Worm (Caenorhabditis elegans) whole organism, L1 larva: ENCODE measurements around the gene F23A7.4.

Experiments used
- C04F5.9 ChIP-seq: sonication (generic microtip); optimal IDR thresholded peaks from 2 replicates; lab custom pipeline; 2016; ENCODE audit warnings: missing genetic modification characterization, missing compliant biosample characterization
- Y116A8C.19 ChIP-seq: sonication (generic microtip); optimal IDR thresholded peaks from 2 replicates; lab custom pipeline; 2016; ENCODE audit warnings: missing compliant biosample characterization, missing genetic modification characterization, borderline replicate concordance
- aha-1 ChIP-seq: fragments of 150-350 bp; optimal IDR thresholded peaks from 2 replicates; lab custom pipeline; 2014; ENCODE audit warnings: missing biosample characterization, missing genetic modification characterization
- alr-1 ChIP-seq: fragments of 200-800 bp; sonication (Bioruptor generic); optimal IDR thresholded peaks from 2 replicates; lab custom pipeline; 2018; ENCODE audit warnings: borderline replicate concordance, mild to moderate bottlenecking, missing genetic modification characterization, missing compliant biosample characterization
- aly-2 ChIP-seq: fragments of 150-350 bp; optimal IDR thresholded peaks from 2 replicates; lab custom pipeline; 2014; ENCODE audit warnings: missing biosample characterization, missing genetic modification characterization
- ama-1 ChIP-seq: fragments of 150-350 bp; optimal IDR thresholded peaks from 2 replicates; lab custom pipeline; 2014
- ceh-63 ChIP-seq: fragments of 200-800 bp; sonication (Bioruptor generic); optimal IDR thresholded peaks from 2 replicates; lab custom pipeline; 2018; ENCODE audit warnings: mild to moderate bottlenecking, missing genetic modification characterization, missing compliant biosample characterization
- ceh-82 ChIP-seq, 3 experiments: fragments of 150-350 bp in 1 of 3; sonication (generic microtip) in 2 of 3; optimal IDR thresholded peaks; 2 replicates each; lab custom pipeline; 2014 to 2017; ENCODE audit warnings: missing biosample characterization in 3 of 3, missing genetic modification characterization in 3 of 3
- ceh-88 ChIP-seq: fragments of 200-800 bp; sonication (Bioruptor generic); IDR thresholded peaks from 2 replicates; pipeline ENCODE4 v1.3.6; 2022; ENCODE audit warnings: missing genetic modification characterization, missing compliant biosample characterization
- ceh-90 ChIP-seq: sonication (generic microtip); optimal IDR thresholded peaks from 2 replicates; lab custom pipeline; 2016; ENCODE audit warnings: missing genetic modification characterization, missing compliant biosample characterization
- ces-1 ChIP-seq: fragments of 150-350 bp; optimal IDR thresholded peaks from 2 replicates; lab custom pipeline; 2014; ENCODE audit warnings: missing biosample characterization, missing genetic modification reagents, missing genetic modification characterization
- egl-27 ChIP-seq, 2 experiments: fragments of 150-350 bp in 1 of 2; sonication (generic microtip); optimal IDR thresholded peaks; 3 replicates each; lab custom pipeline; 2017 to 2018; ENCODE audit warnings: missing biosample characterization in 2 of 2, missing genetic modification characterization in 2 of 2, missing genetic modification reagents in 2 of 2
- elt-3 ChIP-seq, 6 experiments: fragments of 150-350 bp in 1 of 6; sonication (generic microtip); optimal IDR thresholded peaks; 2 replicates each; lab custom pipeline; 2017 to 2018; ENCODE audit warnings: missing biosample characterization in 6 of 6, missing genetic modification characterization in 6 of 6, inconsistent platforms in 1 of 6
- ets-5 ChIP-seq: fragments of 200-800 bp; sonication (Bioruptor generic); IDR thresholded peaks from 2 replicates; pipeline ENCODE4 v1.3.6; 2022; ENCODE audit warnings: missing genetic modification characterization, missing compliant biosample characterization
- fkh-10 ChIP-seq: sonication (generic microtip); optimal IDR thresholded peaks from 2 replicates; lab custom pipeline; 2017; ENCODE audit warnings: missing biosample characterization, missing genetic modification reagents, missing genetic modification characterization
- fkh-4 ChIP-seq: sonication (generic microtip); optimal IDR thresholded peaks from 2 replicates; lab custom pipeline; 2016; ENCODE audit warnings: missing compliant biosample characterization, missing genetic modification characterization, borderline replicate concordance
- fkh-8 ChIP-seq: sonication (generic microtip); optimal IDR thresholded peaks from 2 replicates; lab custom pipeline; 2016; ENCODE audit warnings: mild to moderate bottlenecking, missing genetic modification characterization, missing compliant biosample characterization
- fos-1 ChIP-seq: fragments of 150-350 bp; optimal IDR thresholded peaks from 2 replicates; lab custom pipeline; 2014; ENCODE audit warnings: missing biosample characterization, missing genetic modification characterization
- hlh-17 ChIP-seq: fragments of 200-800 bp; sonication (Bioruptor generic); optimal IDR thresholded peaks from 2 replicates; lab custom pipeline; 2018; ENCODE audit warnings: missing genetic modification characterization, mild to moderate bottlenecking, missing compliant biosample characterization, moderate library complexity, borderline replicate concordance
- hlh-4 ChIP-seq: sonication (generic microtip); optimal IDR thresholded peaks from 2 replicates; lab custom pipeline; 2016; ENCODE audit warnings: mild to moderate bottlenecking, missing genetic modification characterization, missing compliant biosample characterization
- hpl-2 ChIP-seq: fragments of 150-350 bp; optimal IDR thresholded peaks from 2 replicates; lab custom pipeline; 2014; ENCODE audit warnings: missing biosample characterization, missing genetic modification reagents, missing genetic modification characterization
- irx-1 ChIP-seq: sonication (generic microtip); optimal IDR thresholded peaks from 2 replicates; lab custom pipeline; 2016; ENCODE audit warnings: missing genetic modification characterization, missing compliant biosample characterization
- isw-1 ChIP-seq: fragments of 200-800 bp; sonication (Bioruptor generic); IDR thresholded peaks from 2 replicates; pipeline ENCODE4 v1.3.6; 2022; ENCODE audit warnings: missing genetic modification characterization, missing compliant biosample characterization
- lin-14 ChIP-seq: fragments of 200-800 bp; sonication (Bioruptor generic); optimal IDR thresholded peaks from 2 replicates; lab custom pipeline; 2018; ENCODE audit warnings: mild to moderate bottlenecking, missing genetic modification characterization, moderate library complexity, missing compliant biosample characterization
- lin-15B ChIP-seq: fragments of 150-350 bp; sonication (generic microtip); optimal IDR thresholded peaks from 3 replicates; lab custom pipeline; 2014; ENCODE audit warnings: missing biosample characterization, missing genetic modification characterization
- lin-35 ChIP-seq, 2 experiments: fragments of 150-350 bp; optimal IDR thresholded peaks; 2 replicates each; lab custom pipeline; 2014; ENCODE audit warnings: missing biosample characterization in 2 of 2, missing genetic modification characterization in 2 of 2, missing genetic modification reagents in 2 of 2
- mab-9 ChIP-seq: fragments of 200-800 bp; sonication (Bioruptor generic); IDR thresholded peaks from 2 replicates; pipeline ENCODE4 v1.3.6; 2022; ENCODE audit warnings: missing genetic modification reagents, missing genetic modification characterization, missing compliant biosample characterization
- mdl-1 ChIP-seq, 2 experiments: fragments of 150-350 bp; optimal IDR thresholded peaks; 2 replicates each; lab custom pipeline; 2014 to 2017; ENCODE audit warnings: missing biosample characterization in 2 of 2, missing genetic modification characterization in 2 of 2, inconsistent platforms in 1 of 2
- mef-2 ChIP-seq: fragments of 150-350 bp; optimal IDR thresholded peaks from 2 replicates; lab custom pipeline; 2014; ENCODE audit warnings: missing biosample characterization, missing genetic modification characterization
- mep-1 ChIP-seq: fragments of 150-350 bp; optimal IDR thresholded peaks from 2 replicates; lab custom pipeline; 2014; ENCODE audit warnings: missing biosample characterization, missing genetic modification characterization
- nhr-11 ChIP-seq: fragments of 150-350 bp; optimal IDR thresholded peaks from 2 replicates; lab custom pipeline; 2014; ENCODE audit warnings: missing biosample characterization, missing genetic modification characterization
- nhr-20 ChIP-seq: sonication (generic microtip); optimal IDR thresholded peaks from 2 replicates; lab custom pipeline; 2016; ENCODE audit warnings: mild to moderate bottlenecking, missing genetic modification characterization, missing compliant biosample characterization
- nhr-47 ChIP-seq: sonication (generic microtip); optimal IDR thresholded peaks from 2 replicates; lab custom pipeline; 2016; ENCODE audit warnings: mild to moderate bottlenecking, missing genetic modification characterization, moderate library complexity, missing compliant biosample characterization
- nhr-71 ChIP-seq: sonication (generic microtip); optimal IDR thresholded peaks from 2 replicates; lab custom pipeline; 2016; ENCODE audit warnings: mild to moderate bottlenecking, missing genetic modification characterization, moderate library complexity, missing compliant biosample characterization
- nhr-76 ChIP-seq: sonication (generic microtip); optimal IDR thresholded peaks from 2 replicates; lab custom pipeline; 2017; ENCODE audit warnings: missing biosample characterization, missing genetic modification characterization
- pqm-1 ChIP-seq: sonication (generic microtip); optimal IDR thresholded peaks from 3 replicates; lab custom pipeline; 2017; ENCODE audit warnings: missing biosample characterization, missing genetic modification characterization
- skn-1 ChIP-seq: fragments of 150-350 bp; optimal IDR thresholded peaks from 2 replicates; lab custom pipeline; 2014; ENCODE audit warnings: missing biosample characterization, missing genetic modification characterization
- snpc-4 ChIP-seq: fragments of 150-350 bp; optimal IDR thresholded peaks from 2 replicates; lab custom pipeline; 2014; ENCODE audit warnings: missing biosample characterization, missing genetic modification characterization
- sptf-1 ChIP-seq: fragments of 150-350 bp; optimal IDR thresholded peaks from 2 replicates; lab custom pipeline; 2014; ENCODE audit warnings: missing biosample characterization, missing genetic modification characterization
- tbx-2 ChIP-seq: sonication (generic microtip); optimal IDR thresholded peaks from 2 replicates; lab custom pipeline; 2016; ENCODE audit warnings: missing genetic modification characterization, missing compliant biosample characterization
- tlp-1 ChIP-seq: fragments of 150-350 bp; optimal IDR thresholded peaks from 2 replicates; lab custom pipeline; 2014; ENCODE audit warnings: missing biosample characterization, missing genetic modification characterization
- unc-30 ChIP-seq: sonication (generic microtip); optimal IDR thresholded peaks from 2 replicates; lab custom pipeline; 2017; ENCODE audit warnings: missing biosample characterization, missing genetic modification characterization
- unc-62 ChIP-seq: fragments of 150-350 bp; optimal IDR thresholded peaks from 2 replicates; lab custom pipeline; 2014; ENCODE audit warnings: missing biosample characterization, missing genetic modification reagents, missing genetic modification characterization
- unc-86 ChIP-seq: sonication (generic microtip); optimal IDR thresholded peaks from 2 replicates; lab custom pipeline; 2016; ENCODE audit warnings: missing genetic modification characterization, missing compliant biosample characterization
- unc-98 ChIP-seq: fragments of 200-800 bp; sonication (Bioruptor generic); IDR thresholded peaks from 2 replicates; pipeline ENCODE4 v1.3.6; 2022; ENCODE audit warnings: missing genetic modification characterization, missing compliant biosample characterization
- vab-15 ChIP-seq: sonication (generic microtip); optimal IDR thresholded peaks from 2 replicates; lab custom pipeline; 2017; ENCODE audit warnings: missing genotype, mild to moderate bottlenecking, missing genetic modification characterization, missing compliant biosample characterization
- xbp-1 ChIP-seq: sonication (generic microtip); optimal IDR thresholded peaks from 2 replicates; lab custom pipeline; 2016; ENCODE audit warnings: missing genetic modification characterization, missing compliant biosample characterization
- zip-4 ChIP-seq: fragments of 200-800 bp; sonication (Bioruptor generic); optimal IDR thresholded peaks from 2 replicates; lab custom pipeline; 2018; ENCODE audit warnings: mild to moderate bottlenecking, missing genetic modification characterization, moderate library complexity, missing compliant biosample characterization
- ztf-11 ChIP-seq, 2 experiments: sonication (generic microtip); optimal IDR thresholded peaks; 2 replicates each; lab custom pipeline; 2016 to 2017; ENCODE audit warnings: missing genetic modification characterization in 2 of 2, missing biosample characterization in 1 of 2, missing compliant biosample characterization in 1 of 2
- ztf-4 ChIP-seq: fragments of 150-350 bp; optimal IDR thresholded peaks from 2 replicates; lab custom pipeline; 2014; ENCODE audit warnings: missing biosample characterization, missing genetic modification characterization

F23A7.4 gene

ce11 chrX:16199200-16199764 lies 13.1 kb upstream of the F23A7.4 start, which contains the start of gene R11.3:
Gene R11.3, minus strand, starts transcription at chrX:16199250.
- TF ChIP-seq nhr-47 (no peak), tlp-1 (no peak), egl-27 (tag; optimal IDR thresholded peaks at IDR 0.05; lab: Kevin White, UChicago) (no peak), ceh-90 (tag; lab: Kevin White, UChicago) (no peak), ztf-11 (tag; optimal IDR thresholded peaks at IDR 0.05; lab: Kevin White, UChicago) (no peak), nhr-20 (tag; lab: Kevin White, UChicago) (no peak), pqm-1 (tag; lab: Kevin White, UChicago) (no peak), unc-86 (tag; lab: Kevin White, UChicago) (no peak), ets-5 (GFP tag; lab: Robert Waterston, UW) (no peak), ces-1 (GFP tag; lab: Kevin White, UChicago) (no peak), hlh-4 (tag; lab: Kevin White, UChicago) (no peak), unc-30 (no peak)

DNA sequence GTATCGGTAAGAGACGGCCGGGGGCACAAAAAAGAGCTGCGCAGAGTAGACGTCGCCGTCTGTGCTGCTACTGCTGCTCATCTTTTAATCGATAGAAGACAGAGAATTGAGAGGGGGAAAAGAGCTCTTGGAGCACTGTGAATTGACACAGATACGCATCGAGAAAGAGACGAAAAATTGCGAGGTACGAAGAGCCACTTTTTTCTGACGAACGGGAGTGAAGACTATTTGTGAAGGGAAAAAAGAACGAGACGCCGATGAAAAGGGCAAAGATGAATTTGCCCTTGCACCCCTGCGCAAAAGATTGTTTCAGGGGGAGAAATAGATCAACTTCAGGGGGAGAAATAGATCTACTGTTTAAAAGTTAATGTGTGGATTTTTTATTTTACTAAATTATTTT lies 10.2 kb upstream of the F23A7.4 start:
- TF ChIP-seq aly-2 (tag; lab: Kevin White, UChicago) (no peak), zip-4 (GFP tag; lab: Kevin White, UChicago) (no peak), mdl-1 (tag; optimal IDR thresholded peaks at IDR 0.05; lab: Kevin White, UChicago) (no peak), alr-1 (no peak), ztf-4 (no peak), ceh-63 (no peak), lin-35 (GFP tag; optimal IDR thresholded peaks at IDR 0.05; lab: Kevin White, UChicago) (peak in 1 of 2 experiments; percentile 11), hpl-2 (GFP tag; lab: Kevin White, UChicago) (no peak), skn-1 (tag; lab: Kevin White, UChicago) (peak; percentile 30), nhr-11 (tag; lab: Kevin White, UChicago) (no peak), snpc-4 (tag; lab: Kevin White, UChicago) (no peak), C04F5.9 (no peak), xbp-1 (tag; lab: Kevin White, UChicago) (no peak), pqm-1 (tag; lab: Kevin White, UChicago) (no peak), unc-86 (tag; lab: Kevin White, UChicago) (peak; percentile 70), irx-1 (tag; lab: Kevin White, UChicago) (peak; percentile 47), ets-5 (GFP tag; lab: Robert Waterston, UW) (no peak), nhr-76 (tag; lab: Kevin White, UChicago) (no peak), lin-14 (GFP tag; lab: Kevin White, UChicago) (peak; percentile 64), unc-98 (GFP tag; lab: Robert Waterston, UW) (no peak), vab-15 (tag; lab: Kevin White, UChicago) (no peak), isw-1 (peak; percentile 22), lin-15B (tag; lab: Kevin White, UChicago) (no peak), ama-1 (lab: Kevin White, UChicago) (no peak), elt-3 (tag; optimal IDR thresholded peaks at IDR 0.05; lab: Kevin White, UChicago) (no peak), fkh-10 (GFP tag; lab: Kevin White, UChicago) (peak; percentile 90), nhr-20 (tag; lab: Kevin White, UChicago) (peak; percentile 28), mab-9 (GFP tag; lab: Robert Waterston, UW) (peak; percentile 22; the same call in 1 of the 2 replicates), unc-62 (GFP tag; lab: Kevin White, UChicago) (no peak), ces-1 (GFP tag; lab: Kevin White, UChicago) (no peak), hlh-17 (GFP tag; lab: Kevin White, UChicago) (no peak), ceh-82 (tag; optimal IDR thresholded peaks at IDR 0.05; lab: Kevin White, UChicago) (peak; percentile 5 to 45 (median 35)), mep-1 (peak; percentile 18), ceh-88 (no peak), fos-1 (tag; lab: Kevin White, UChicago) (no peak), tlp-1 (no peak), tbx-2 (tag; lab: Kevin White, UChicago) (peak; percentile 51), aha-1 (tag; lab: Kevin White, UChicago) (no peak), fkh-4 (tag; lab: Kevin White, UChicago) (no peak), fkh-8 (tag; lab: Kevin White, UChicago) (peak; percentile 65), nhr-71 (tag; lab: Kevin White, UChicago) (peak; percentile 54), Y116A8C.19 (tag; lab: Kevin White, UChicago) (no peak), sptf-1 (no peak), mef-2 (tag; lab: Kevin White, UChicago) (no peak), ztf-11 (tag; optimal IDR thresholded peaks at IDR 0.05; lab: Kevin White, UChicago) (no peak)
